Fruit fly (Drosophila melanogaster) Kc167 (cell line): ENCODE results near the gene CG32148.

Experiments used
- Myc ChIP-seq: fragments of >200 bp; optimal IDR thresholded peaks from 2 replicates; lab custom pipeline; 2017; ENCODE audit warnings: missing external identifiers
- Sin3A ChIP-seq: fragments of >200 bp; optimal IDR thresholded peaks from 2 replicates; lab custom pipeline; 2018; ENCODE audit warnings: missing external identifiers
- h ChIP-seq: fragments of >200 bp; optimal IDR thresholded peaks from 3 replicates; lab custom pipeline; 2018; ENCODE audit warnings: missing external identifiers
- insv ChIP-seq: fragments of >200 bp; optimal IDR thresholded peaks from 3 replicates; lab custom pipeline; 2018; ENCODE audit warnings: missing external identifiers
- psq ChIP-seq: fragments of >200 bp; optimal IDR thresholded peaks from 2 replicates; lab custom pipeline; 2017; ENCODE audit warnings: missing external identifiers
- ttk ChIP-seq: sonication (Bioruptor generic); optimal IDR thresholded peaks from 2 replicates; lab custom pipeline; 2017; ENCODE audit warnings: missing external identifiers

The CG32148 gene

dm6 chr3L:15054035-15054434 is 30.7 kb downstream of the CG32148 start, which contains the start of gene CG18649:
CG18649 (minus strand) TSS chr3L:15054135.
- TF ChIP-seq Sin3A (lab: Kevin White, UChicago) (no peak), Myc (no peak), psq (no peak), h (no peak), insv (lab: Kevin White, UChicago) (no peak), ttk (lab: Kevin White, UChicago) (no peak)

- no peak for TF ChIP-seq insv (lab: Kevin White, UChicago)
- TF ChIP-seq psq: no peak
- TF ChIP-seq ttk (lab: Kevin White, UChicago): no peak
- no peak for TF ChIP-seq Myc
- TF ChIP-seq Sin3A (lab: Kevin White, UChicago): no peak
- TF ChIP-seq h: no peak
Measured at dm6 chr3L:15054477-15054876, 31.2 kb downstream of the CG32148 start, which contains the start of gene EAChm. EAChm (plus strand) TSS chr3L:15054777.

DNA sequence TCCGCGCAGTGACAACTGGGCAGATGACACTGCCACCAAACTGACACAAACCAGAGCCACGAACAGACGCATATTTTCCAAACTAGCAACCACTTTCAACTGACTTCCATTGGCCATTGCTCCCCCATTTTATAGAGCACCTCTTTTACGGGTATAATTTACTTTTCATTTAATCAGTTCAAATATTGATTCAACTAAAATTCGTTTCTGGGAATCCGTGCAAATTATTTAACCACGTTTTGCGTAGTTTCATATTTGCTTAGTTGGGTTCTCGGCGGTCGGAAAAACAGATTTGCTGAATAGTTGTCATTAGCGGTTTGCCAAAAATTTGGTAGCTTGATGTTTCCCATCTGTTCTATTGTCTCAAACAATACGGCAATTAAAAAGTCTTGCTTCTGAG is 38.3 kb downstream of the CG32148 start, which contains the start of gene CG13460:
CG13460 (minus strand) TSS at position 101 of the 400 bp plus-strand sequence.
- TF ChIP-seq h: no peak
- no peak for TF ChIP-seq Myc
- no peak for TF ChIP-seq ttk (lab: Kevin White, UChicago)
- no peak for TF ChIP-seq psq
- no peak for TF ChIP-seq insv (lab: Kevin White, UChicago)

DNA sequence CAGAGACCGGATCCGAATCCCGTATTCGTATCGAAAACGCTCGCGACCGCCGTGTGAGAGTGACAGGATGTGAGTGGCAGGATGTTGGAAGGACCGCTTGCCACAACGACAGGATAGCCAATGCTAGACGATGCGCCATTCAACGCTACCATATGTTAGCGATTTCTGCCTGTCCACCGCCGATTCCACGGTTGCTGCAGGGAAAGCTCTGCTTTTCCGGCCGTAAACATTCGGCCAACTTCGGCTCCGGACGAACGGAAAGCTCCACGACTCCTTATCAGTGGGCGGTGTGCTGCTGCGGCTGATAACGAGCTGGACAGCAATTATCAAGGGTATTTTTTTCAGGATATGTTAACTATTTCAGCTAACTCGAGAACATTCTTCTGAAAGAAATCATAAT is 41.6 kb downstream of the CG32148 start, which contains the start of gene Sytbeta:
Sytbeta (minus strand) TSS at position 101 of the 400 bp plus-strand sequence.
- no peak for TF ChIP-seq ttk (lab: Kevin White, UChicago)
- no peak for TF ChIP-seq psq
- TF ChIP-seq Sin3A (lab: Kevin White, UChicago): no peak
- no peak for TF ChIP-seq h
- TF ChIP-seq insv (lab: Kevin White, UChicago): no peak
- no peak for TF ChIP-seq Myc

DNA sequence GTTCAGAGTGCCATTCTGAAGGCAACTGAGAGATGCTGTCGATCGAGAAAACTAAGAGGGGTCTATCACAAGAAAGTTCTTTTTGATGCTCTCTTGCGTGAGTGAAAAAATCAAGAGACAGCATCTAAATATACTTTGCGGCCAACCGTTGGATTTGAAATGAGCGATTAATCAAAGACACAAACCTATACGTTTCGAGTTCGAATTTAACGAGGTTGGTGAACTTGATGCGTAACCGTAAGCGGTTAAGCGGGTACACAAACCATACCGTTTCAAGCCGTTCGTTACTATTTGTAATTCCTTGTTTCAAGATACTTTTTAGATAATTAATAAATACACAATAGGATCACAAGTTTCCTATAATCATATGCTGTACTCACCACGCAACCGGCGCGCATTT is 48.9 kb downstream of the CG32148 start:
- TF ChIP-seq Sin3A (lab: Kevin White, UChicago): no peak
- no peak for TF ChIP-seq ttk (lab: Kevin White, UChicago)
- no peak for TF ChIP-seq h
- TF ChIP-seq psq: no peak
- no peak for TF ChIP-seq Myc
- no peak for TF ChIP-seq insv (lab: Kevin White, UChicago)
